Fruit fly (Drosophila melanogaster): Measurements from ENCODE around the gene CG13856.

The CG13856 gene

DNA sequence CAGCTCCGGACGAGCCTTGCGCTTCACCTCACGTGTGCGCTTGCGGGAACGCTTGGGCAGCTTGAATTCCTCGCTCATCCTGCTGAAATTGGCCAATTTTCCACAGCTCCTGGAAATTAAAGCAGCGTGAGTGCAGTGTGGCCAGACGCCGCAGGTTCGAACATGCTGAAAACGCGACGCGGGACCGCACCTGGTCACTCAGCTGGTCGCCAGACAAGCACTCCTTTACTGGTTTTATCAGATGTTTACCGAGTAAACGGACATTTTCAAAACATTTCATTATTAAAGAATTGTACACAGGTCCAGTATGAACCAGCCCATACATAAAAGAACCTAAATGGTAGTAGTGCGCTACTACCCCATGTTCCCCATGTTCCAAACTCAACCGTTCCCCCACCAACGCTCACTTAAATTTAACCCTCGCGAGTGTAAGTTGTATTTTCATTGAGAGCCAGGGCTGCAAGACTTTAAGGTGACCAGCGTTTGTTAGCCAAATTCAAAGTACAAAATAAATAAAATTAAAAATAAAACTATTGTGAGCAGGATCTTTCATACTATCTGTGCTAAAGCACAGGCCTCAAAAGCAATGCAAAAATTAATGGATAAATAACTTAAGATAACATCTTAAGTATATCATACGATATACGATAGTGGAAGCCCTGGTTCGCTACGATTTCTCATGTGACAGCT, 40.1 kb upstream of the CG13856 start, which contains the start of the genes JMJD6, CG7071 and Muted (continued):
- TF ChIP-seq Hr3 (GFP tag; optimal IDR thresholded peaks at IDR 0.05) (peak; percentile 92), CG12104 (GFP tag; optimal IDR thresholded peaks at IDR 0.05) (peak; percentile 91), CG2202 (tag; optimal IDR thresholded peaks at IDR 0.05) (peak; percentile 84), Dll (GFP tag; IDR thresholded peaks at IDR 0.05; ENCODE audit: partially characterized antibody) (peak; percentile 95), CG14667 (GFP tag; IDR thresholded peaks at IDR 0.05) (peak; percentile 89), slp2 (GFP tag; optimal IDR thresholded peaks at IDR 0.05) (peak; percentile 82), CG11560 (tag; IDR thresholded peaks at IDR 0.05) (peak; percentile 71), CG7786 (GFP tag; optimal IDR thresholded peaks at IDR 0.05) (peak; percentile 84), CG12744 (GFP tag; optimal IDR thresholded peaks at IDR 0.05) (peak; percentile 86), sna (GFP tag; IDR thresholded peaks at IDR 0.05; ENCODE audit: partially characterized antibody) (peak; percentile 91), sens-2 (GFP tag; IDR thresholded peaks at IDR 0.05) (peak; percentile 90), HmgZ (tag; optimal IDR thresholded peaks at IDR 0.05) (peak; percentile 93), bab2 (GFP tag; optimal IDR thresholded peaks at IDR 0.05) (peak; percentile 89), da (GFP tag; optimal IDR thresholded peaks at IDR 0.05) (peak; percentile 34), mam (GFP tag; optimal IDR thresholded peaks at IDR 0.05) (peak; percentile 93), CG11723 (GFP tag; optimal IDR thresholded peaks at IDR 0.05) (peak; percentile 84), lbe (GFP tag; optimal IDR thresholded peaks at IDR 0.05) (peak; percentile 91), jing (GFP tag; optimal IDR thresholded peaks at IDR 0.05) (peak; percentile 69), odd (GFP tag; optimal IDR thresholded peaks at IDR 0.05) (peak; percentile 76), tup (GFP tag; optimal IDR thresholded peaks at IDR 0.05) (peak; percentile 86), exex (tag; optimal IDR thresholded peaks at IDR 0.05) (peak; percentile 77), Taf1 (GFP tag; IDR thresholded peaks at IDR 0.05) (peak; percentile 76), Rfx (GFP tag; IDR thresholded peaks at IDR 0.05) (peak; percentile 95), CG8359 (GFP tag; optimal IDR thresholded peaks at IDR 0.05; ENCODE audit: borderline replicate concordance) (peak; percentile 44), Lpt (GFP tag; optimal IDR thresholded peaks at IDR 0.05) (no peak), CG11398 (GFP tag; optimal IDR thresholded peaks at IDR 0.05) (peak; percentile 78), sd (tag; optimal IDR thresholded peaks at IDR 0.05) (peak; percentile 73), dmrt11E (tag; optimal IDR thresholded peaks at IDR 0.05) (peak; percentile 86), prd (optimal IDR thresholded peaks at IDR 0.05) (no peak), prd (GFP tag; IDR thresholded peaks at IDR 0.05) (peak; percentile 96), yki (optimal IDR thresholded peaks at IDR 0.05) (no peak), hb (GFP tag; IDR thresholded peaks at IDR 0.05; ENCODE audit: partially characterized antibody) (peak; percentile 74; the same call in 2 of the 3 replicates), sisA (GFP tag; IDR thresholded peaks at IDR 0.05) (peak; percentile 93), CG7839 (tag; optimal IDR thresholded peaks at IDR 0.05) (peak; percentile 85), Meics (GFP tag; optimal IDR thresholded peaks at IDR 0.05) (peak; percentile 90), Ptx1 (GFP tag; IDR thresholded peaks at IDR 0.05) (peak; percentile 93), CG12071 (GFP tag; optimal IDR thresholded peaks at IDR 0.05) (peak; percentile 67), E2f1 (GFP tag; IDR thresholded peaks at IDR 0.05) (peak; percentile 84), Atf-2 (GFP tag; optimal IDR thresholded peaks at IDR 0.05) (peak; percentile 87), CG30431 (GFP tag; optimal IDR thresholded peaks at IDR 0.05) (peak; percentile 83), CG34376 (GFP tag; optimal IDR thresholded peaks at IDR 0.05) (peak; percentile 93), wor (GFP tag; IDR thresholded peaks at IDR 0.05) (peak; percentile 77; the same call in 1 of the 2 replicates), CG11504 (tag; optimal IDR thresholded peaks at IDR 0.05) (peak; percentile 86), HLHmδ (GFP tag; optimal IDR thresholded peaks at IDR 0.05) (no peak), ham (GFP tag; IDR thresholded peaks at IDR 0.05) (peak; percentile 59; the same call in 1 of the 2 replicates), Dref (GFP tag; IDR thresholded peaks at IDR 0.05) (peak; percentile 43), CG12391 (tag; optimal IDR thresholded peaks at IDR 0.05) (peak; percentile 97), Nf-YC (tag; optimal IDR thresholded peaks at IDR 0.05) (peak; percentile 78), crol (GFP tag; IDR thresholded peaks at IDR 0.05) (no peak), CG4617 (GFP tag; optimal IDR thresholded peaks at IDR 0.05; ENCODE audit: borderline replicate concordance) (peak; percentile 80)
